Fruit fly (Drosophila melanogaster) whole organism, adult: ENCODE data around the gene Sgs5bis.

Source experiments
- CG14711 ChIP-seq: fragments of 200-800 bp; sonication (Bioruptor generic); optimal IDR thresholded peaks from 2 replicates; lab custom pipeline; 2018; ENCODE audit warnings: missing biosample characterization, mild to moderate bottlenecking, missing genetic modification characterization, moderate library complexity
- CG7101 ChIP-seq: fragments of 200-800 bp; sonication (Bioruptor generic); optimal IDR thresholded peaks from 2 replicates; lab custom pipeline; 2018; ENCODE audit warnings: missing biosample characterization, mild to moderate bottlenecking, missing genetic modification characterization, moderate library complexity
- Clk ChIP-seq: fragments of 200-800 bp; sonication (Bioruptor generic); optimal IDR thresholded peaks from 2 replicates; lab custom pipeline; 2017; ENCODE audit warnings: missing biosample characterization, missing genetic modification characterization

DNA sequence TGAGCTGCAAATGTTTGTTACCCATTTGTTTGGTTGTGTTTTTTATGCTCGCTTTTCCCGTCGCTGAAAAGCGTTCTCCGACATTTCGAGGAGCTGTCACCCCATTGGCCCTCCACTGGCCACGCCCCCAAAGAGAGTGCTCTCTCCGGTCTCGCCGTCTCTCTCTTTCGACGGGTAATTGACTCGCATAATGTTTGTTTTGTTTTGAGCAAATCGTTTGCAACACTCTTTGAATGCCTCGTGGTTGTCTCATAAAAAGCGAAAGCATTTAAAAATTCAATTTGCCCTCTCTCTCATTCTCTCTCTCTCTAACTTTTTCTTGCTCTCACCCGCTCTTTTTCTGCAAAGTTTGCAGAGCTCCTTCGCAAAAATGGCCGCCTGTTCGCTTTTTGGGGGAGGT is 36.7 kb upstream of the Sgs5bis start:
- TF ChIP-seq CG14711 (tag; lab: Kevin White, UChicago) = no peak
- no peak for TF ChIP-seq Clk (GFP tag; lab: Kevin White, UChicago)
- TF ChIP-seq CG7101 (tag; lab: Kevin White, UChicago) = no peak
